Worm (Caenorhabditis elegans) whole organism, late embryonic: ENCODE data around the gene cutl-4.

Source experiments
- C08G9.2 ChIP-seq: sonication (generic microtip); optimal IDR thresholded peaks from 2 replicates; lab custom pipeline; 2016; ENCODE audit warnings: mild to moderate bottlenecking, missing genetic modification characterization, moderate library complexity, missing compliant biosample characterization
- C38D4.7 ChIP-seq: fragments of 200-800 bp; sonication (Bioruptor generic); optimal IDR thresholded peaks from 2 replicates; lab custom pipeline; 2018; ENCODE audit warnings: mild to moderate bottlenecking, missing genetic modification characterization, moderate library complexity, missing compliant biosample characterization
- T23F11.4 ChIP-seq: fragments of 200-800 bp; sonication (Bioruptor generic); optimal IDR thresholded peaks from 2 replicates; lab custom pipeline; 2018; ENCODE audit warnings: mild to moderate bottlenecking, missing genetic modification characterization, missing compliant biosample characterization
- Y22D7AL.16 ChIP-seq: sonication (generic microtip); optimal IDR thresholded peaks from 2 replicates; lab custom pipeline; 2016; ENCODE audit warnings: missing genetic modification characterization, missing compliant biosample characterization
- ceh-14 ChIP-seq: sonication (generic microtip); optimal IDR thresholded peaks from 2 replicates; lab custom pipeline; 2016; ENCODE audit warnings: missing genotype, missing genetic modification characterization, missing compliant biosample characterization
- ceh-18 ChIP-seq: sonication (generic microtip); optimal IDR thresholded peaks from 2 replicates; lab custom pipeline; 2016; ENCODE audit warnings: missing genetic modification characterization, missing compliant biosample characterization
- ceh-24 ChIP-seq: sonication (generic microtip); optimal IDR thresholded peaks from 2 replicates; lab custom pipeline; 2016; ENCODE audit warnings: mild to moderate bottlenecking, missing genetic modification characterization, missing compliant biosample characterization
- ceh-30 ChIP-seq: fragments of 150-350 bp; optimal IDR thresholded peaks from 2 replicates; lab custom pipeline; 2014; ENCODE audit warnings: missing biosample characterization, missing genetic modification characterization
- ceh-31 ChIP-seq: sonication (generic microtip); optimal IDR thresholded peaks from 2 replicates; lab custom pipeline; 2016; ENCODE audit warnings: missing genetic modification characterization, missing compliant biosample characterization
- ceh-34 ChIP-seq: sonication (generic microtip); optimal IDR thresholded peaks from 2 replicates; lab custom pipeline; 2016; ENCODE audit warnings: mild to moderate bottlenecking, missing genetic modification characterization, missing compliant biosample characterization
- ceh-48 ChIP-seq: sonication (generic microtip); optimal IDR thresholded peaks from 2 replicates; lab custom pipeline; 2016; ENCODE audit warnings: missing genetic modification characterization, inconsistent platforms, missing compliant biosample characterization
- ceh-9 ChIP-seq: sonication (generic microtip); optimal IDR thresholded peaks from 2 replicates; lab custom pipeline; 2016; ENCODE audit warnings: mild to moderate bottlenecking, missing genetic modification characterization, inconsistent platforms, missing compliant biosample characterization
- dmd-4 ChIP-seq: sonication (generic microtip); optimal IDR thresholded peaks from 2 replicates; lab custom pipeline; 2016; ENCODE audit warnings: borderline replicate concordance, missing genetic modification characterization, missing compliant biosample characterization
- dve-1 ChIP-seq: sonication (generic microtip); optimal IDR thresholded peaks from 2 replicates; lab custom pipeline; 2017; ENCODE audit warnings: antibody characterized with exemption, mild to moderate bottlenecking, missing genetic modification characterization, missing compliant biosample characterization
- elt-4 ChIP-seq: sonication (generic microtip); optimal IDR thresholded peaks from 2 replicates; lab custom pipeline; 2016; ENCODE audit warnings: missing genetic modification characterization, missing compliant biosample characterization
- fax-1 ChIP-seq: sonication (generic microtip); optimal IDR thresholded peaks from 2 replicates; lab custom pipeline; 2016; ENCODE audit warnings: missing genotype, missing genetic modification characterization, missing compliant biosample characterization
- fkh-10 ChIP-seq: fragments of 150-350 bp; optimal IDR thresholded peaks from 2 replicates; lab custom pipeline; 2014; ENCODE audit warnings: missing biosample characterization, missing genetic modification reagents, missing genetic modification characterization
- fkh-6 ChIP-seq: sonication (generic microtip); optimal IDR thresholded peaks from 2 replicates; lab custom pipeline; 2016; ENCODE audit warnings: missing genetic modification characterization, missing compliant biosample characterization
- gmeb-2 ChIP-seq: sonication (generic microtip); optimal IDR thresholded peaks from 2 replicates; lab custom pipeline; 2016; ENCODE audit warnings: missing genetic modification characterization, inconsistent platforms, missing compliant biosample characterization
- hlh-13 ChIP-seq: fragments of 200-800 bp; sonication (Bioruptor generic); optimal IDR thresholded peaks from 2 replicates; lab custom pipeline; 2018; ENCODE audit warnings: mild to moderate bottlenecking, missing genetic modification characterization, missing compliant biosample characterization
- hlh-30 ChIP-seq: sonication (generic microtip); optimal IDR thresholded peaks from 2 replicates; lab custom pipeline; 2017; ENCODE audit warnings: antibody characterized with exemption, missing genetic modification characterization, missing compliant biosample characterization; ENCODE audit not compliant: insufficient read depth
- hlh-6 ChIP-seq: sonication (generic microtip); optimal IDR thresholded peaks from 2 replicates; lab custom pipeline; 2016; ENCODE audit warnings: missing genotype, missing genetic modification characterization, missing compliant biosample characterization
- hlh-8 ChIP-seq: sonication (generic microtip); optimal IDR thresholded peaks from 2 replicates; lab custom pipeline; 2016; ENCODE audit warnings: missing genotype, missing genetic modification characterization, missing compliant biosample characterization
- lim-6 ChIP-seq: sonication (generic microtip); optimal IDR thresholded peaks from 2 replicates; lab custom pipeline; 2016; ENCODE audit warnings: missing genetic modification characterization, missing compliant biosample characterization
- nfya-1 ChIP-seq: sonication (generic microtip); optimal IDR thresholded peaks from 2 replicates; lab custom pipeline; 2017; ENCODE audit warnings: missing genetic modification characterization, mild to moderate bottlenecking, missing compliant biosample characterization, antibody characterized with exemption, moderate library complexity
- nhr-11 ChIP-seq: fragments of 150-350 bp; optimal IDR thresholded peaks from 2 replicates; lab custom pipeline; 2014; ENCODE audit warnings: missing biosample characterization, missing genetic modification characterization
- odd-2 ChIP-seq: sonication (generic microtip); optimal IDR thresholded peaks from 2 replicates; lab custom pipeline; 2017; ENCODE audit warnings: antibody characterized with exemption, mild to moderate bottlenecking, missing genetic modification characterization, missing compliant biosample characterization
- pat-9 ChIP-seq: fragments of 200-800 bp; sonication (Bioruptor generic); optimal IDR thresholded peaks from 2 replicates; lab custom pipeline; 2018; ENCODE audit warnings: mild to moderate bottlenecking, missing genetic modification characterization, moderate library complexity, missing compliant biosample characterization
- pqm-1 ChIP-seq: sonication (generic microtip); optimal IDR thresholded peaks from 2 replicates; lab custom pipeline; 2016; ENCODE audit warnings: missing genetic modification characterization, missing compliant biosample characterization
- pros-1 ChIP-seq: fragments of 150-350 bp; optimal IDR thresholded peaks from 2 replicates; lab custom pipeline; 2014; ENCODE audit warnings: missing biosample characterization, missing genetic modification reagents, missing genetic modification characterization
- rnt-1 ChIP-seq: sonication (generic microtip); optimal IDR thresholded peaks from 2 replicates; lab custom pipeline; 2016; ENCODE audit warnings: missing genetic modification characterization, missing compliant biosample characterization
- sdc-2 ChIP-seq: sonication (generic microtip); optimal IDR thresholded peaks from 2 replicates; lab custom pipeline; 2016; ENCODE audit warnings: missing genotype, missing genetic modification characterization, missing compliant biosample characterization
- sox-2 ChIP-seq: fragments of 200-800 bp; sonication (Bioruptor generic); IDR thresholded peaks from 2 replicates; pipeline ENCODE4 v1.3.6; 2022; ENCODE audit warnings: missing genetic modification reagents, missing genetic modification characterization, missing compliant biosample characterization
- sox-4 ChIP-seq: sonication (generic microtip); optimal IDR thresholded peaks from 2 replicates; lab custom pipeline; 2017; ENCODE audit warnings: mild to moderate bottlenecking, missing genetic modification characterization, inconsistent platforms, missing compliant biosample characterization
- tbx-7 ChIP-seq: sonication (generic microtip); optimal IDR thresholded peaks from 2 replicates; lab custom pipeline; 2016; ENCODE audit warnings: missing genotype, missing genetic modification characterization, missing compliant biosample characterization
- zip-5 ChIP-seq: sonication (generic microtip); optimal IDR thresholded peaks from 2 replicates; lab custom pipeline; 2016; ENCODE audit warnings: missing genetic modification characterization, missing compliant biosample characterization

cutl-4 gene

DNA sequence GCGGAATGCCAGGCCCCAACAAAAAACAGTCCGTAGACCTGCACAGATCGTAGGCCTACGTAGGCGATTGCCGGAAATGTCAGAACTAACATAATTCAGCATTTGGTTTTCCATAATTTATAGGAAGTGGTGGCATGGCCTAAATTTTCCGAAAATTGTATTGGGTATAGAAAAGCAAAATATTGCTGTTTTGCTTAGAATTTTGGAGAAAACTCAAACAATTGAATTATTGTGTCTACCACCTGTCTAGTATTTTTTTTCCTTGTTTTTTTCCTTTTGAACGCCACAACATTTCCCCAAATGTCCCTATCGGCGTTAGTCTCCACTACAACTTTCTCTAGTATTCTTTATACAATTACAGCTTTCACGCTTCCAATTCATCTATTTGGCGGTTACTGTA lies 27.5 kb upstream of the cutl-4 start, which contains the start of gene srh-284:
Gene srh-284, plus strand, starts transcription at position 301 of the 400 bp plus-strand sequence.
- TF ChIP-seq dve-1 (tag; lab: Kevin White, UChicago) (no peak), ceh-34 (tag; lab: Kevin White, UChicago) (no peak), sdc-2 (tag; lab: Kevin White, UChicago) (no peak), pqm-1 (tag; lab: Kevin White, UChicago) (no peak), hlh-6 (tag; lab: Kevin White, UChicago) (no peak), C38D4.7 (GFP tag; lab: Kevin White, UChicago) (no peak), ceh-14 (tag; lab: Kevin White, UChicago) (no peak), ceh-31 (tag; lab: Kevin White, UChicago) (no peak), Y22D7AL.16 (no peak), nhr-11 (tag; lab: Kevin White, UChicago) (no peak)

ce11 chrV:17765077-17765476 lies 25.4 kb upstream of the cutl-4 start, which contains the start of the genes C47A10.16 and srh-283:
Gene C47A10.16, minus strand, starts transcription at chrV:17765177.
Gene srh-283, plus strand, starts transcription at chrV:17765348.
- TF ChIP-seq ceh-48 (tag; lab: Kevin White, UChicago), result no peak
- no peak for TF ChIP-seq rnt-1 (tag; lab: Kevin White, UChicago)
- no peak for TF ChIP-seq Y22D7AL.16
- no peak for TF ChIP-seq T23F11.4
- no peak for TF ChIP-seq ceh-9
- no peak for TF ChIP-seq odd-2 (tag; lab: Kevin White, UChicago)
- no peak for TF ChIP-seq ceh-34 (tag; lab: Kevin White, UChicago)
- no peak for TF ChIP-seq zip-5 (tag; lab: Kevin White, UChicago)
- no peak for TF ChIP-seq gmeb-2 (tag; lab: Kevin White, UChicago)
- no peak for TF ChIP-seq lim-6 (tag; lab: Kevin White, UChicago)

ce11 chrV:17755592-17755991 lies 15.9 kb upstream of the cutl-4 start, which contains the start of gene pgp-9:
Gene pgp-9, plus strand, starts transcription at chrV:17755892.
- TF ChIP-seq tbx-7 (tag; lab: Kevin White, UChicago), result no peak
- TF ChIP-seq nhr-11 (tag; lab: Kevin White, UChicago), result no peak
- TF ChIP-seq ceh-30 (tag; lab: Kevin White, UChicago), result no peak
- no peak for TF ChIP-seq dmd-4 (tag; lab: Kevin White, UChicago)
- TF ChIP-seq pros-1 (tag; lab: Kevin White, UChicago), result no peak
- no peak for TF ChIP-seq fkh-10 (GFP tag; lab: Kevin White, UChicago)
- no peak for TF ChIP-seq ceh-18 (tag; lab: Kevin White, UChicago)
- TF ChIP-seq ceh-34 (tag; lab: Kevin White, UChicago), result no peak
- no peak for TF ChIP-seq nfya-1 (tag; lab: Kevin White, UChicago)
- no peak for TF ChIP-seq dve-1 (tag; lab: Kevin White, UChicago)
- no peak for TF ChIP-seq hlh-6 (tag; lab: Kevin White, UChicago)
- no peak for TF ChIP-seq fkh-6 (tag; lab: Kevin White, UChicago)
- no peak for TF ChIP-seq lim-6 (tag; lab: Kevin White, UChicago)
- no peak for TF ChIP-seq sox-2 (GFP tag; lab: Robert Waterston, UW)
- TF ChIP-seq hlh-8, result no peak
- TF ChIP-seq ceh-31 (tag; lab: Kevin White, UChicago), result no peak

DNA sequence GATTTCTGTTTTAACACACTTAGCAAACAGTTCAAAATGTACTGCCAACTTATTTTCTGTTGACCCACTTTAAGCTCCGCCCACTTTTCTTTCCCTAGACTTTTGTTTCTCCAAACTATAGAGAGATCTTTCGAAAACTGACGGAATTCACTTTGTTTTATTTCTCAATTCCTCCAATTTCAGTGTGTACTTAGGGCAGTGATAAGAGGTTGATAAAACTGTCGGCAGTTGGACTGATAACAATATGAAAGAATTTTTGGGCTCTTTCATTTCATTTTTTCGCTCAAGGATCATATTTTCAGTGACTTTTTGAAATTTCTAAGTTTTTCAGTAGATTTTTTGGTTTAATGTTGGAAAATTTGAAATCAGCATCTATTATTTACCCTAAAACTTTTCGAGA lies 15.3 kb upstream of the cutl-4 start:
- TF ChIP-seq hlh-30 (tag; lab: Kevin White, UChicago) (no peak), fkh-6 (tag; lab: Kevin White, UChicago) (no peak), fax-1 (tag; lab: Kevin White, UChicago) (no peak), zip-5 (tag; lab: Kevin White, UChicago) (no peak), pat-9 (tag; lab: Kevin White, UChicago) (no peak), ceh-24 (no peak), elt-4 (tag; lab: Kevin White, UChicago) (no peak), ceh-9 (no peak), hlh-13 (GFP tag; lab: Kevin White, UChicago) (no peak), C08G9.2 (tag; lab: Kevin White, UChicago) (no peak), sox-4 (tag; lab: Kevin White, UChicago) (no peak)
